Fruit fly (Drosophila melanogaster) whole organism, embryonic: ENCODE measurements around the gene CG31321.

Source experiments
- Ada2b ChIP-seq: fragments of 200-800 bp; sonication (Bioruptor generic); IDR thresholded peaks from 2 replicates; pipeline ENCODE4 v1.3.6; 2022; ENCODE audit warnings: missing biosample characterization, missing genetic modification characterization
- Asciz ChIP-seq: fragments of 200-800 bp; sonication (Bioruptor generic); optimal IDR thresholded peaks from 2 replicates; lab custom pipeline; 2017; ENCODE audit warnings: missing biosample characterization, mild to moderate bottlenecking, missing genetic modification characterization, missing genetic modification reagents
- B-H2 ChIP-seq: fragments of 200-800 bp; sonication (Bioruptor generic); optimal IDR thresholded peaks from 2 replicates; lab custom pipeline; 2018; ENCODE audit warnings: missing biosample characterization, mild to moderate bottlenecking, missing genetic modification characterization
- BtbVII ChIP-seq: fragments of 200-800 bp; sonication (Bioruptor generic); optimal IDR thresholded peaks from 3 replicates; lab custom pipeline; 2017; ENCODE audit warnings: missing biosample characterization, mild to moderate bottlenecking, missing genetic modification characterization
- CG11560 ChIP-seq: fragments of 200-800 bp; sonication (Bioruptor generic); IDR thresholded peaks from 3 replicates; pipeline ENCODE4 v1.3.6; 2022; ENCODE audit warnings: missing biosample characterization, missing genetic modification characterization
- CG12071 ChIP-seq: fragments of 200-800 bp; sonication (Bioruptor generic); optimal IDR thresholded peaks from 3 replicates; lab custom pipeline; 2018; ENCODE audit warnings: missing biosample characterization, mild to moderate bottlenecking, missing genetic modification characterization
- CG12391 ChIP-seq: fragments of 200-800 bp; sonication (Bioruptor generic); optimal IDR thresholded peaks from 3 replicates; lab custom pipeline; 2018; ENCODE audit warnings: missing biosample characterization, mild to moderate bottlenecking, missing genetic modification characterization, moderate library complexity
- CG13123 ChIP-seq: fragments of 200-800 bp; sonication (Bioruptor generic); optimal IDR thresholded peaks from 2 replicates; lab custom pipeline; 2016; ENCODE audit warnings: missing biosample characterization, missing genetic modification characterization
- CG15011 ChIP-seq: fragments of 200-800 bp; sonication (Bioruptor generic); optimal IDR thresholded peaks from 3 replicates; lab custom pipeline; 2018; ENCODE audit warnings: missing biosample characterization, mild to moderate bottlenecking, missing genetic modification characterization
- CG15514 ChIP-seq: fragments of 200-800 bp; sonication (Bioruptor generic); optimal IDR thresholded peaks from 3 replicates; lab custom pipeline; 2017; ENCODE audit warnings: missing biosample characterization, missing genetic modification characterization, mild to moderate bottlenecking, moderate library complexity, missing genetic modification reagents
- CG16863 ChIP-seq: fragments of 200-800 bp; sonication (Bioruptor generic); optimal IDR thresholded peaks from 3 replicates; lab custom pipeline; 2016; ENCODE audit warnings: missing biosample characterization, missing genetic modification characterization
- CG17912 ChIP-seq: fragments of 200-800 bp; sonication (Bioruptor generic); optimal IDR thresholded peaks from 2 replicates; lab custom pipeline; 2018; ENCODE audit warnings: missing biosample characterization, mild to moderate bottlenecking, missing genetic modification characterization
- CG1792 ChIP-seq: fragments of 200-800 bp; sonication (Bioruptor generic); optimal IDR thresholded peaks from 2 replicates; lab custom pipeline; 2016; ENCODE audit warnings: missing biosample characterization, missing genetic modification characterization
- CG1832 ChIP-seq: fragments of 200-800 bp; sonication (Bioruptor generic); optimal IDR thresholded peaks from 2 replicates; lab custom pipeline; 2017; ENCODE audit warnings: missing biosample characterization, mild to moderate bottlenecking, missing genetic modification characterization, inconsistent platforms
- CG2202 ChIP-seq: fragments of 200-800 bp; sonication (Bioruptor generic); optimal IDR thresholded peaks from 2 replicates; lab custom pipeline; 2018; ENCODE audit warnings: missing biosample characterization, mild to moderate bottlenecking, missing genetic modification characterization
- CG2678 ChIP-seq: fragments of 200-800 bp; sonication (Bioruptor generic); optimal IDR thresholded peaks from 3 replicates; lab custom pipeline; 2019; ENCODE audit warnings: missing biosample characterization, mild to moderate bottlenecking, missing genetic modification characterization, moderate library complexity
- CG32772 ChIP-seq: fragments of 200-800 bp; sonication (Bioruptor generic); IDR thresholded peaks from 2 replicates; pipeline ENCODE4 v1.3.6; 2022; ENCODE audit warnings: missing biosample characterization, missing genetic modification characterization
- CG33557 ChIP-seq: fragments of 200-800 bp; sonication (Bioruptor generic); optimal IDR thresholded peaks from 2 replicates; lab custom pipeline; 2019; ENCODE audit warnings: missing biosample characterization, mild to moderate bottlenecking, missing genetic modification characterization, moderate library complexity
- CG3995 ChIP-seq: fragments of 200-800 bp; sonication (Bioruptor generic); optimal IDR thresholded peaks from 3 replicates; lab custom pipeline; 2016; ENCODE audit warnings: missing biosample characterization, missing genetic modification characterization
- CG4282 ChIP-seq: fragments of 200-800 bp; sonication (Bioruptor generic); optimal IDR thresholded peaks from 2 replicates; lab custom pipeline; 2016; ENCODE audit warnings: missing biosample characterization, missing genetic modification characterization
- CG43689 ChIP-seq: fragments of 200-800 bp; sonication (Bioruptor generic); IDR thresholded peaks from 2 replicates; pipeline ENCODE4 v1.3.6; 2022; ENCODE audit warnings: missing biosample characterization, missing genetic modification characterization
- CG4424 ChIP-seq: fragments of 200-800 bp; sonication (Bioruptor generic); optimal IDR thresholded peaks from 3 replicates; lab custom pipeline; 2016; ENCODE audit warnings: missing biosample characterization, missing genetic modification characterization
- CG6765 ChIP-seq: fragments of 200-800 bp; sonication (Bioruptor generic); optimal IDR thresholded peaks from 3 replicates; lab custom pipeline; 2017; ENCODE audit warnings: missing biosample characterization, mild to moderate bottlenecking, missing genetic modification characterization
- CG8281 ChIP-seq: fragments of 200-800 bp; sonication (Bioruptor generic); optimal IDR thresholded peaks from 2 replicates; lab custom pipeline; 2018; ENCODE audit warnings: missing biosample characterization, mild to moderate bottlenecking, missing genetic modification characterization, moderate library complexity
- CG9215 ChIP-seq: fragments of 200-800 bp; sonication (Bioruptor generic); IDR thresholded peaks from 2 replicates; pipeline ENCODE4 v1.3.6; 2022; ENCODE audit warnings: missing biosample characterization, missing genetic modification characterization
- Chrac-16 ChIP-seq: fragments of 200-800 bp; sonication (Bioruptor generic); optimal IDR thresholded peaks from 3 replicates; lab custom pipeline; 2016; ENCODE audit warnings: missing biosample characterization, missing genetic modification characterization
- HLH54F ChIP-seq: fragments of 200-800 bp; sonication (Bioruptor generic); optimal IDR thresholded peaks from 3 replicates; lab custom pipeline; 2016; ENCODE audit warnings: missing biosample characterization, missing genetic modification characterization
- Lpt ChIP-seq: fragments of >200 bp; optimal IDR thresholded peaks from 2 replicates; lab custom pipeline; 2018; ENCODE audit warnings: missing biosample characterization, missing genetic modification characterization
- Nf-YB ChIP-seq: fragments of 200-800 bp; sonication (Bioruptor generic); optimal IDR thresholded peaks from 3 replicates; lab custom pipeline; 2019; ENCODE audit warnings: missing biosample characterization, mild to moderate bottlenecking, missing genetic modification characterization, moderate library complexity
- Poxn ChIP-seq: fragments of 200-800 bp; sonication (Bioruptor generic); IDR thresholded peaks from 2 replicates; pipeline ENCODE4 v1.3.6; 2022; ENCODE audit warnings: missing biosample characterization, missing genetic modification characterization
- Rx ChIP-seq: fragments of 200-800 bp; sonication (Bioruptor generic); IDR thresholded peaks from 2 replicates; pipeline ENCODE4 v1.3.6; 2022; ENCODE audit warnings: missing biosample characterization, missing genetic modification characterization
- ac ChIP-seq: fragments of 200-800 bp; sonication (Bioruptor generic); optimal IDR thresholded peaks from 3 replicates; lab custom pipeline; 2017; ENCODE audit warnings: missing biosample characterization, mild to moderate bottlenecking, missing genetic modification characterization
- amos ChIP-seq: fragments of 200-800 bp; sonication (Bioruptor generic); IDR thresholded peaks from 2 replicates; pipeline ENCODE4 v1.3.6; 2022; ENCODE audit warnings: missing biosample characterization, missing genetic modification characterization; ENCODE audit not compliant: partially characterized antibody
- ap ChIP-seq: fragments of 200-800 bp; sonication (Bioruptor generic); IDR thresholded peaks from 2 replicates; pipeline ENCODE4 v1.3.6; 2022; ENCODE audit warnings: missing biosample characterization, missing genetic modification characterization
- btn ChIP-seq: fragments of 200-800 bp; sonication (Bioruptor generic); optimal IDR thresholded peaks from 2 replicates; lab custom pipeline; 2016; ENCODE audit warnings: missing biosample characterization, missing genetic modification characterization
- cas ChIP-seq: fragments of 200-800 bp; sonication (Bioruptor generic); IDR thresholded peaks from 2 replicates; pipeline ENCODE4 v1.3.6; 2022; ENCODE audit warnings: missing biosample characterization, missing genetic modification characterization
- corto ChIP-seq: fragments of 200-800 bp; sonication (Bioruptor generic); optimal IDR thresholded peaks from 2 replicates; lab custom pipeline; 2016; ENCODE audit warnings: missing biosample characterization, mild to moderate bottlenecking, missing genetic modification characterization, moderate library complexity
- grau ChIP-seq: fragments of 200-800 bp; optimal IDR thresholded peaks from 3 replicates; lab custom pipeline; 2019; ENCODE audit warnings: missing biosample characterization, mild to moderate bottlenecking, missing genetic modification characterization, moderate library complexity
- kni ChIP-seq: fragments of 200-800 bp; sonication (Bioruptor generic); optimal IDR thresholded peaks from 3 replicates; lab custom pipeline; 2017; ENCODE audit warnings: mild to moderate bottlenecking, missing biosample characterization, missing genetic modification reagents, missing genetic modification characterization
- lmd ChIP-seq: fragments of 200-800 bp; sonication (Bioruptor generic); IDR thresholded peaks from 2 replicates; pipeline ENCODE4 v1.3.6; 2022; ENCODE audit warnings: missing biosample characterization, missing genetic modification characterization
- maf-S ChIP-seq: fragments of 200-800 bp; sonication (Bioruptor generic); optimal IDR thresholded peaks from 2 replicates; lab custom pipeline; 2016; ENCODE audit warnings: missing biosample characterization, missing genetic modification characterization
- onecut ChIP-seq: fragments of 200-800 bp; sonication (Bioruptor generic); IDR thresholded peaks from 2 replicates; pipeline ENCODE4 v1.3.6; 2022; ENCODE audit warnings: missing biosample characterization, missing genetic modification characterization
- sens ChIP-seq: fragments of 200-800 bp; sonication (Bioruptor generic); peaks from one replicate; lab custom pipeline; 2016; ENCODE audit warnings: missing biosample characterization, missing genetic modification characterization
- sim ChIP-seq: fragments of 200-800 bp; sonication (Bioruptor generic); IDR thresholded peaks from 2 replicates; pipeline ENCODE4 v1.3.6; 2022; ENCODE audit warnings: missing biosample characterization, missing genetic modification characterization
- sima ChIP-seq: fragments of 200-800 bp; sonication (Bioruptor generic); optimal IDR thresholded peaks from 2 replicates; lab custom pipeline; 2016; ENCODE audit warnings: missing biosample characterization, missing genetic modification characterization
- sisA ChIP-seq: fragments of 200-800 bp; sonication (Bioruptor generic); IDR thresholded peaks from 2 replicates; pipeline ENCODE4 v1.3.6; 2022; ENCODE audit warnings: missing biosample characterization, missing genetic modification characterization
- sr ChIP-seq: fragments of 200-800 bp; sonication (Bioruptor generic); IDR thresholded peaks from 3 replicates; pipeline ENCODE4 v1.3.6; 2022; ENCODE audit warnings: missing biosample characterization, missing genetic modification characterization
- tna ChIP-seq: fragments of 200-800 bp; sonication (Bioruptor generic); IDR thresholded peaks from 2 replicates; pipeline ENCODE4 v1.3.6; 2022; ENCODE audit warnings: missing biosample characterization, missing genetic modification characterization; ENCODE audit not compliant: partially characterized antibody
- trem ChIP-seq: fragments of 200-800 bp; optimal IDR thresholded peaks from 3 replicates; lab custom pipeline; 2019; ENCODE audit warnings: missing biosample characterization, mild to moderate bottlenecking, missing genetic modification characterization, moderate library complexity
- zfh2 ChIP-seq: fragments of 200-800 bp; sonication (Bioruptor generic); optimal IDR thresholded peaks from 2 replicates; lab custom pipeline; 2016; ENCODE audit warnings: missing biosample characterization, missing genetic modification characterization

CG31321 gene

dm6 chr3R:14288669-14289383 is 21.3 kb upstream of the CG31321 start, which contains the start of gene red (continued):
- TF ChIP-seq trem (tag; lab: Kevin White, UChicago) (peak; percentile 53), CG12391 (peak; percentile 75), Nf-YB (GFP tag; lab: Kevin White, UChicago) (peak; percentile 50), CG43689 (GFP tag; lab: Robert Waterston, UW) (peak; percentile 11; the same call in 1 of the 2 replicates), Chrac-16 (GFP tag; lab: Kevin White, UChicago) (peak; percentile 70), CG2678 (peak; percentile 90), amos (GFP tag; lab: Robert Waterston, UW) (peak; percentile 10; the same call in 1 of the 2 replicates), CG1792 (GFP tag; lab: Kevin White, UChicago) (peak; percentile 21), sisA (peak; percentile 70), CG9215 (GFP tag; lab: Robert Waterston, UW) (peak; percentile 75), CG2202 (tag; lab: Kevin White, UChicago) (peak; percentile 9), sr (GFP tag; lab: Robert Waterston, UW) (no peak), tna (GFP tag; lab: Robert Waterston, UW) (no peak), CG3995 (GFP tag; lab: Kevin White, UChicago) (peak; percentile 83), maf-S (GFP tag; lab: Kevin White, UChicago) (peak; percentile 8), CG17912 (GFP tag; lab: Kevin White, UChicago) (no peak), ap (0 out of 2 replicates have a peak, but pooled peaks have one; percentile 38), kni (peak; percentile 50), CG6765 (peak; percentile 51), CG8281 (tag; lab: Kevin White, UChicago) (peak; percentile 16), lmd (GFP tag; lab: Robert Waterston, UW) (peak; percentile 76), CG1832 (GFP tag; lab: Kevin White, UChicago) (no peak), grau (peak; percentile 95), sim (GFP tag; lab: Robert Waterston, UW) (no peak), CG12071 (peak; percentile 65), CG11560 (tag; lab: Robert Waterston, UW) (peak; percentile 43; the same call in 1 of the 3 replicates), zfh2 (peak; percentile 62), cas (GFP tag; lab: Robert Waterston, UW) (peak; percentile 33; the same call in 1 of the 2 replicates), BtbVII (peak; percentile 70), Ada2b (peak; percentile 69), sima (GFP tag; lab: Kevin White, UChicago) (no peak), btn (GFP tag; lab: Kevin White, UChicago) (no peak), CG4282 (GFP tag; lab: Kevin White, UChicago) (no peak), CG15514 (GFP tag; lab: Kevin White, UChicago) (peak; percentile 76), ac (no peak), sens (GFP tag; lab: Kevin White, UChicago) (peak; percentile 91), CG33557 (GFP tag; lab: Kevin White, UChicago) (no peak), Asciz (peak; percentile 59), CG32772 (GFP tag; lab: Robert Waterston, UW) (peak; percentile 43; the same call in 1 of the 2 replicates), CG16863 (GFP tag; lab: Kevin White, UChicago) (peak; percentile 12), Lpt (GFP tag; lab: Kevin White, UChicago) (no peak), HLH54F (peak; percentile 36), corto (GFP tag; lab: Kevin White, UChicago) (no peak), onecut (GFP tag; lab: Robert Waterston, UW) (peak; percentile 51), CG15011 (GFP tag; lab: Kevin White, UChicago) (peak; percentile 64), Poxn (GFP tag; lab: Robert Waterston, UW) (peak; percentile 39; the same call in 1 of the 2 replicates), Rx (GFP tag; lab: Robert Waterston, UW) (0 out of 2 replicates have a peak, but pooled peaks have one; percentile 30), CG4424 (peak; percentile 56), CG13123 (GFP tag; lab: Kevin White, UChicago) (no peak), B-H2 (peak; percentile 16)
